Fruit fly (Drosophila melanogaster) whole organism: ENCODE data around the gene Npl4.

Experiments used
- CG8478 ChIP-seq: fragments of >200 bp; optimal IDR thresholded peaks from 2 replicates; lab custom pipeline; 2018; ENCODE audit warnings: inconsistent platforms
- Dll ChIP-seq: fragments of >200 bp; optimal IDR thresholded peaks from 2 replicates; lab custom pipeline; 2017
- EcR ChIP-seq, 2 experiments: fragments of >200 bp; optimal IDR thresholded peaks; 2 replicates each; lab custom pipeline; 2017; ENCODE audit warnings: missing biosample characterization in 2 of 2, missing genetic modification characterization in 2 of 2, missing genetic modification reagents in 2 of 2
- pan ChIP-seq: fragments of >200 bp; optimal IDR thresholded peaks from 2 replicates; lab custom pipeline; 2017
- psq ChIP-seq: fragments of >200 bp; optimal IDR thresholded peaks from 2 replicates; lab custom pipeline; 2017
- usp ChIP-seq: fragments of >200 bp; optimal IDR thresholded peaks from 2 replicates; lab custom pipeline; 2017; ENCODE audit warnings: missing biosample characterization, missing genetic modification characterization, mixed read lengths

- TF ChIP-seq psq (lab: Kevin White, UChicago) (no peak), Dll (lab: Kevin White, UChicago) (no peak), pan (lab: Kevin White, UChicago) (no peak), CG8478 (lab: Kevin White, UChicago) (no peak), EcR (GFP tag; optimal IDR thresholded peaks at IDR 0.05; lab: Kevin White, UChicago) (no peak), usp (GFP tag; lab: Kevin White, UChicago) (no peak)
These were observed 6.1 kb upstream of the Npl4 start for dm6 chr3R:25630541-25630940.
